Worm (Caenorhabditis elegans) whole organism, L4/young adult: ENCODE results near the gene xpd-1.

Experiments used
- dao-5 ChIP-seq: sonication (generic microtip); optimal IDR thresholded peaks from 2 replicates; lab custom pipeline; 2016; ENCODE audit warnings: missing genotype, missing genetic modification characterization, moderate library complexity, missing compliant biosample characterization
- him-1 ChIP-seq: sonication (generic microtip); optimal IDR thresholded peaks from 2 replicates; lab custom pipeline; 2016; ENCODE audit warnings: missing genotype, missing genetic modification reagents, missing genetic modification characterization, missing compliant biosample characterization

DNA sequence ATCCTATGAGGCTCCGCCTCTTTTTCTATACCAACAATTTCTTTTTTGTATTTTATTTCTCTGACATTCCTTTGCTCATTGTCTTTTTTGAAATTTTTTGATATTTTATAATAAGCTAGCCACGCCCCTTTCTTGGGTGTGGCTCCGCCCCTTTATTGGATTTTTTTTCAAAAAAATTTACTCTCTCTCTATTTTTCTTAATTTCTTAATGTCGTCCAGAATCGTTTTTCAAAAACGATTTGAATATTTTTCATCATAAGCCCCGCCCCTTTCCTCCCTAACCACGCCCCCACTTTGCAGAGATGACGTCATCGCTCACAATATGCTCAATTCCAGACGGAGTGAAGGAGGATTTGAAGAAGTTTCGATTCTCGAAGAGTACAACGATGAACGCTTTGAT, 50.3 kb downstream of the xpd-1 start, which contains the start of gene Y50D7A.10:
- TF ChIP-seq him-1 (tag; lab: Kevin White, UChicago) (no peak), dao-5 (tag; lab: Kevin White, UChicago) (no peak)
